Fruit fly (Drosophila melanogaster): Measurements from ENCODE around the gene CG3703.

DNA sequence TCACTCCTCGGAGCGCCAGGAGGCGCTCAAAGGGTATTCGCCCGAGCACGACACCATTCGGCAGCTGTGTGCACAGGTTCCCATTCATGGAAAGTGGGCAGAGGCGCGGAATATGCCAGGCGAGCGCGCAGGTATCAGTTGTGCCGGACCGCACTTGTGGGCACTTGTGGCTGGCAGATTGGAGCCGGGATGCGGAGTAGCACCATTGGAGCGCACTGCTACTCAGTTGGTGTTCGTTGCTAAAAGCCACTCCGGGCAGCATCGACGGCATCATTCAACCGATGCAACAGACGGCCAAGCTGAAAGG, 9.7 kb downstream of the CG3703 start:
- TF ChIP-seq lola (GFP tag; optimal IDR thresholded peaks at IDR 0.05) (no peak), usp (GFP tag; optimal IDR thresholded peaks at IDR 0.05) (no peak), Myc (optimal IDR thresholded peaks at IDR 0.05) (no peak), sage (GFP tag; optimal IDR thresholded peaks at IDR 0.05) (no peak), OdsH (GFP tag; optimal IDR thresholded peaks at IDR 0.05) (no peak), HLH106 (tag; optimal IDR thresholded peaks at IDR 0.05) (no peak), fru (GFP tag; optimal IDR thresholded peaks at IDR 0.05) (no peak), Hr78 (GFP tag; optimal IDR thresholded peaks at IDR 0.05) (no peak), br (GFP tag; optimal IDR thresholded peaks at IDR 0.05) (no peak), Dif (GFP tag; optimal IDR thresholded peaks at IDR 0.05; ENCODE audit: partially characterized antibody) (no peak), Abd-B (GFP tag; optimal IDR thresholded peaks at IDR 0.05) (no peak)

All from whole organism, wandering third instar larva.